Worm (Caenorhabditis elegans): Measurements from ENCODE around the gene C01B10.7.
A peak's percentile ranks its signal among the peaks of the same experiment; 100 is the strongest.

Gene C01B10.7

DNA sequence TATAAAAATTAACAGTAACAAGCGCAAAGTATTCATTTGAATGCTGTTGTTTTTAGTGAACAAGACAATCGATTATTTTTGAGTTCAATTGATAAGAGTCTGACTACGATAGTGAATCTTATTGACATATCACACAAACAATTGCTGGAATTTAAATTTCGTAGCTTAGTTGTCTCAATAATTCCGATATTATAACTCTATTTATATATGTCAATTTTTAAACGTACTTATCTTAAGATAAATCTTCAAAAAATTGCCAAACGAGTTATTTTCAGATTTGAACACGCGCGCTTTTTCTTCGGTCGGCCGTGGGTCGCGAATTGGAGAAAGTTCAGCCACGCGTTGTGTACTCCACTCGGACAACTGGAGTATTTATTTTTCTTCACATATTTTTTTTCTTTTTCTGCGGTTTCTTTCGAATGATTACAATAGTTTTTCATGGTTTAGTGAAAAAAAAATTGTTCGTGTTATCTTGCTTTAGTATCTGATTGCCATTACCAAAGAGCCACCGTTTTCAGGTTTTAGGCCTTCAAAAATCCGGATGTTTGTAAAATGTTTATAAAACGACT lies 6.6 kb upstream of the C01B10.7 start, which contains the start of the genes cest-5.1 and C01B10.9:
cest-5.1 (minus strand) TSS at position 51 of the 569 bp plus-strand sequence.
C01B10.9 (plus strand) TSS at position 519 of the 569 bp plus-strand sequence.
- TF ChIP-seq cog-1 (tag; optimal IDR thresholded peaks at IDR 0.05) (peak; percentile 9), ztf-23 (GFP tag; IDR thresholded peaks at IDR 0.05) (no peak), T22C8.4 (GFP tag; IDR thresholded peaks at IDR 0.05) (0 out of 2 replicates have a peak, but pooled peaks have one; percentile 27)

DNA sequence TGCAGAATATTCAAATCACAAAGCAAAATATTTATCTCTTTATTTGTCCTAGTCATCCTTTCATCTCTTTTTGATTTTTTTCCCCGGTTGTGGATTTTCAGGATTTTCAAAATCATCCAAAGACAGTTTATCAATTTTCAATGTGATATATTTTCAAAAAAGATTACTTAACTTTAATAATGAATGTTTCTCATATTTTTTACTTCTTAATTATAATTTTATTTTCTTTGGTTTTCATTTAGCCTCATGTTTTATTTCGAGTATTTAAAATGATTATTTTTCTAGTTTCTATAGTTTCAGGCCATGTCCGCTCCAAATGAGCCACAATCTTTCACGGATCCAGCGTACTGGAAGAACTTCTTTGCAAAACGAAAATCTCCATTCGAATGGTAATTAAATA lies 3.6 kb upstream of the C01B10.7 start, which contains the start of gene metl-13:
metl-13 (plus strand) TSS at position 301 of the 400 bp plus-strand sequence.
- TF ChIP-seq klf-2 (GFP tag; conservative IDR thresholded peaks at IDR 0.05): no peak
- TF ChIP-seq med-1 (GFP tag; optimal IDR thresholded peaks at IDR 0.05; ENCODE audit: insufficient read depth): no peak
- TF ChIP-seq ztf-29 (GFP tag; IDR thresholded peaks at IDR 0.05): no peak
- no peak for TF ChIP-seq cog-1 (tag; optimal IDR thresholded peaks at IDR 0.05)
- no peak for TF ChIP-seq T22C8.4 (GFP tag; IDR thresholded peaks at IDR 0.05)
- TF ChIP-seq ref-1 (GFP tag; conservative IDR thresholded peaks at IDR 0.05): no peak
- no peak for TF ChIP-seq ztf-23 (GFP tag; IDR thresholded peaks at IDR 0.05)
- TF ChIP-seq flt-1 (GFP tag; IDR thresholded peaks at IDR 0.05): no peak
- no peak for TF ChIP-seq tab-1 (GFP tag; IDR thresholded peaks at IDR 0.05)

DNA sequence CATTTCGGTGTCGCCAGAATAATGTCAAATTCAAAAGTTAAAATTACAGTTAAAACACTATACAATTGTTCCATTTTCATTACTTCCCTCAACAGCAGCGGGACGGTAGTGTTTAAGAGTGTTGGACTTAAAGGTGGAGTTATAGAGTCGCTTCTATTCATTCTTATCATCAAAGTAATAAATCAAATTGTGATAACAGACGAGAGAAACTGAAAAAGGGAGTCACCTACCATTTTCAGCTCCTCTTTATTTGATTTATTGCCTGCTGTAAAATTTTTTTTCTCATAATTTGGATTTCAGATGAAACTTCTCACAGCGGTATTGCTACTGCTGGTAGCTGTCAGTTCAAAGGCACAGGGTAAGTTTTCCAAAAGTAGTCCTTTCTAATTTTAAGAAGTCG lies 1.5 kb downstream of the C01B10.7 start, which contains the start of gene C01B10.6:
C01B10.6 (plus strand) TSS at position 301 of the 400 bp plus-strand sequence.
- no peak for TF ChIP-seq klf-2 (GFP tag; conservative IDR thresholded peaks at IDR 0.05)
- TF ChIP-seq T22C8.4 (GFP tag; IDR thresholded peaks at IDR 0.05): no peak
- TF ChIP-seq med-1 (GFP tag; optimal IDR thresholded peaks at IDR 0.05; ENCODE audit: insufficient read depth): no peak
- TF ChIP-seq flt-1 (GFP tag; IDR thresholded peaks at IDR 0.05): no peak
- TF ChIP-seq ref-1 (GFP tag; conservative IDR thresholded peaks at IDR 0.05): no peak
- TF ChIP-seq ztf-29 (GFP tag; IDR thresholded peaks at IDR 0.05): no peak
- TF ChIP-seq ztf-23 (GFP tag; IDR thresholded peaks at IDR 0.05): no peak
- no peak for TF ChIP-seq cog-1 (tag; optimal IDR thresholded peaks at IDR 0.05)
- no peak for TF ChIP-seq tab-1 (GFP tag; IDR thresholded peaks at IDR 0.05)

DNA sequence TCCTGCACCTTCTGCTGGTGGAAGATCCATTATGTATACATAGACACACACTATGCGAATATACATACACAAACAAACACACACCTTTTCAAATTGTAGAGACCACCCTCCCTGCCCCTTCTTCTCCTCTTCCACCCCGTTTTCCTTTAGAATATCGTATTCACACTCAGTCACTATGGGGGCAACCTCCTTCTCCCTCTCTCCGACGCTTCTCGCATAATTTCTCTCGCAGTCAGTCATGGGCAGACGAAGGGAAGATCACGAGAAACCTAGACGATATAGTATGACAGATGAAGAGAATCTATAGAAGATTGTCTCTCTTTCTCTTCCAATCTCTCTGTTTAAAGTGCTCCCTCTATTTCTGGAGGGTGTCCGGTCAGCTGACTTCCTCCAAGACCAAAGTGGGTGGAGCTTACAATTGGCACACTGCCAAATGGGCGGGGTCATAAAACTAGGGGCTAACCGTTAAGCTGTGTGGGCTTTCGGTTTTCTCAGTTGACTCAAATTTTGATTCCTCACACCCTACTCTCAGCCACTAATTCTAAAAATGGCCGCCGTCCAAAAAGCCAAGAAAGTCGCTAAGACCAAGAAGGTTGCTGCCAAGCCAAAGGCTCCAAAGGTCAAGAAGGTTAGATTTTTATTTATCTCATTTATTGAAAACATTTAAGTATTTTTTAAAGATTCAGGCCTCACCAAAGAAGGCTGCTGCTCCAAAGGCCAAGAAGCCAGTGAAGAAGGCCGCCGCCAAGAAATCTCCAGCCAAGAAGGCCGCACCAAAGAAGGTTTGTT lies 7.7 kb downstream of the C01B10.7 start, which contains the start of gene hil-7:
hil-7 (plus strand) TSS at position 446 of the 789 bp plus-strand sequence.
- peak; percentile 62 for TF ChIP-seq ztf-23 (GFP tag; IDR thresholded peaks at IDR 0.05)
- TF ChIP-seq tab-1 (GFP tag; IDR thresholded peaks at IDR 0.05): 0 out of 2 replicates have a peak, but pooled peaks have one; percentile 36
- TF ChIP-seq ztf-29 (GFP tag; IDR thresholded peaks at IDR 0.05): peak; percentile 30; the same call in 1 of the 2 replicates
- no peak for TF ChIP-seq med-1 (GFP tag; optimal IDR thresholded peaks at IDR 0.05; ENCODE audit: insufficient read depth)
- no peak for TF ChIP-seq T22C8.4 (GFP tag; IDR thresholded peaks at IDR 0.05)
- peak; percentile 74 for TF ChIP-seq cog-1 (tag; optimal IDR thresholded peaks at IDR 0.05)
- TF ChIP-seq klf-2 (GFP tag; conservative IDR thresholded peaks at IDR 0.05): no peak
- 0 out of 2 replicates have a peak, but pooled peaks have one; percentile 12 for TF ChIP-seq ref-1 (GFP tag; conservative IDR thresholded peaks at IDR 0.05)
- no peak; the same call in 1 of the 2 replicates for TF ChIP-seq flt-1 (GFP tag; IDR thresholded peaks at IDR 0.05)

DNA sequence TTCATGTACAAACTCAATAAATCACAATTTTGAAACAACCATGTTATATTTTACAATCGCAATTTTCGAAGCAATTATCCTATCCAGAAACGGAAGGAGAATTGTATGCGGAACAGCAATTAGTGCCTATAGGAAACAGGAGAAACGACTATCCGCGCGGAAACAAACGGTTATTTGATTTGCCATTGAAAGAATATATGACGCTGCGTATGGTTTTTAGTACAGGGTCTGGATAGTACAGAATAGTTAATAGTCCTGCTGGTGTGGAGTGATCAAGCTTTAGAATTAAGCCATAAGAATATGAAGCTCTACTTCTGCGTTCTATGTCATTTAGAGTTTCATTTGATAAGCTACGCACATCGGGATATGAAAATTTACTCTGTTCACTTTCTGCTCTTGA lies 8.5 kb downstream of the C01B10.7 start:
- TF ChIP-seq tab-1 (GFP tag; IDR thresholded peaks at IDR 0.05) (no peak), T22C8.4 (GFP tag; IDR thresholded peaks at IDR 0.05) (no peak), flt-1 (GFP tag; IDR thresholded peaks at IDR 0.05) (no peak), ztf-29 (GFP tag; IDR thresholded peaks at IDR 0.05) (no peak), klf-2 (GFP tag; conservative IDR thresholded peaks at IDR 0.05) (no peak), med-1 (GFP tag; optimal IDR thresholded peaks at IDR 0.05; ENCODE audit: insufficient read depth) (no peak), ztf-23 (GFP tag; IDR thresholded peaks at IDR 0.05) (no peak), cog-1 (tag; optimal IDR thresholded peaks at IDR 0.05) (no peak), ref-1 (GFP tag; conservative IDR thresholded peaks at IDR 0.05) (no peak)

DNA sequence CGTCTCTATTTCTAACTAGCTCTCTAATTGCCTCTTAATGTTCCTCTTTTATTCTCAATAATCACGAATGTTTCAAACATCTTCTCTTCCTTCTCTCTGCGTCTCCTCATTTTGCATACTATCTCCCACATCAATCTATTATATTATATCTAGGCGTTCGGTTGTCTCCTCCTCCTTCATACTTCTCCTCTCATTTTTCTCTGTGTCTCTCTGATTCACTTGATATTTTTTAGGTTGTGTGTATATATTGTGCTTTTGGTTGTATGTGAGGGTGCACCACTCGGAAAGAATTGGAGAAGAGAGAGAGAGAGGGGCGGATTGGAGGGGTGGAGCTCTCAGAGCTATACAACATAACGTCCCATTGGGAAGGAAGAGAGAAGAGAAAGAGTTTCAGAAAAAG lies 10.3 kb downstream of the C01B10.7 start:
- TF ChIP-seq ztf-23 (GFP tag; IDR thresholded peaks at IDR 0.05) (peak; percentile 62), flt-1 (GFP tag; IDR thresholded peaks at IDR 0.05) (0 out of 2 replicates have a peak, but pooled peaks have one; percentile 37), med-1 (GFP tag; optimal IDR thresholded peaks at IDR 0.05; ENCODE audit: insufficient read depth) (no peak), klf-2 (GFP tag; conservative IDR thresholded peaks at IDR 0.05) (no peak), cog-1 (tag; optimal IDR thresholded peaks at IDR 0.05) (peak; percentile 86), tab-1 (GFP tag; IDR thresholded peaks at IDR 0.05) (0 out of 2 replicates have a peak, but pooled peaks have one; percentile 19)

DNA sequence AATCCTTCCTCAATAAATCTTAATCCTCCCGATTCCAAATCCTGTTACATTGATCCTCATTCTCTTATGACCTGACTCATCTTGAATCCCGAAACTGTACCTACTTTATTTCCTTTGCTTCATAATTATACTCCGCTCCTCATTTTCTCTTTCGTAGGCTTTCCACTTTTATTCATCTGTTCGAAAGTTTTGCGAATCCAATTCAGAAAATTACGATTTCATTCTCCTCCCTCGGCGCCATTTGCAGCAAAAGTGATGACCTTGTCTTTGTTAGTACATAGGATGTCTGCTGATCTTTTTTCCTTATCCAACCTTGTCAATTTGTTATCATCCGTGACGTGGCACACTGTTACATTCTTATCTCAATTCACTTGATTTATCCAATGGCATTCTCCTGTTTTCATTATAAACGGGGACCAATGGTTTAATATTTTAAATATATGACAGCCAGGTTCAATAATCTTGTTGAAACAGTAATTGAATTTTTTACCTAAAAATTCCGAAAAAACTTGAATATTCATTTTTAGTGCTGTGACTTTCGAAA lies 14.2 kb downstream of the C01B10.7 start:
- no peak for TF ChIP-seq flt-1 (GFP tag; IDR thresholded peaks at IDR 0.05)

DNA sequence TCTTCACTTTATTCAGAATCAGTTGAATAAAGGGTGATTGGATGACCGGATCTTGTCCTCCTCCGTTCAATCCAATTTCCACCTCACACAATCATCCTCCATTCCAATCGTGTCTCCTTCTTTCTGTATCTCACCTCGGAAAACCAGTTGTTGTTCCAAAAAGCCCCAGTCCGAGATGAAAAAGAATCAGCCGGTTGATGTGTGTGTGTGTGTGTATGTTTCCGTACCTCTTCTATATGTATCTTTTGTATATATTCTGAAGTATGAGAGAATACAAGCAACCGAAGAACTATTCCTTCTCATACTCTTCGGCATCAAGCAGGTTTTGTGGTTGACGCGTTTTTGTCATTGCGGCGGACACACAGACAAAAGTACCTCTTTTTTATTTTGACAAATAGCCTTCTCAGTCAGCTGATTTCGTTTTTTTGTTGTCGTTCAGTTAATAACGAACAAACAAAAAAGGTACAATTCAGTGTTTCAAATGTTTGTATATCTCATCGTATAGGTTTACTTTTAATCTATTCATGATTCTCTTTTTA lies 15.4 kb downstream of the C01B10.7 start:
- TF ChIP-seq klf-2 (GFP tag; conservative IDR thresholded peaks at IDR 0.05) (no peak), ztf-23 (GFP tag; IDR thresholded peaks at IDR 0.05) (no peak), cog-1 (tag; optimal IDR thresholded peaks at IDR 0.05) (no peak), med-1 (GFP tag; optimal IDR thresholded peaks at IDR 0.05; ENCODE audit: insufficient read depth) (no peak), ztf-29 (GFP tag; IDR thresholded peaks at IDR 0.05) (no peak)

DNA sequence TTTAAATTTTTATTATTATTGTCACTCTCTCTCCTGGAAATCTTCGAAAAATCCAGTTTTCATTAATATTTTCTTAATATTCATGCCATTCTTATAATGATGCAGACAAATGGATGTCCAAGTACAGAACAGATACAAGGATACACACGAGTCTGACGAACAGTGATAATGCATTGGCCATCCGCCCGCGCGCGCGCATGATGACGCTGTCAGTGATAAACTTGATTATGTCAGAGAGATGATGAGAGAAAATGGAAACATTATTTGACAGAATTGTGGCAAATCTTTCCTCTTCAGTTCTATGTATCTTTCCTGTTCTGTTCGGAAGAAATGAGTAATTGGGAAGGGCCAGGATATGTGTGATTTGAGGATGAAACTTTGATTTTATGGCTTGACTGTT lies 17.4 kb downstream of the C01B10.7 start:
- TF ChIP-seq klf-2 (GFP tag; conservative IDR thresholded peaks at IDR 0.05): no peak
- TF ChIP-seq ref-1 (GFP tag; conservative IDR thresholded peaks at IDR 0.05): no peak
- TF ChIP-seq ztf-29 (GFP tag; IDR thresholded peaks at IDR 0.05): no peak
- no peak for TF ChIP-seq ztf-23 (GFP tag; IDR thresholded peaks at IDR 0.05)
- TF ChIP-seq cog-1 (tag; optimal IDR thresholded peaks at IDR 0.05): no peak
- TF ChIP-seq med-1 (GFP tag; optimal IDR thresholded peaks at IDR 0.05; ENCODE audit: insufficient read depth): no peak
- no peak for TF ChIP-seq T22C8.4 (GFP tag; IDR thresholded peaks at IDR 0.05)
- no peak for TF ChIP-seq flt-1 (GFP tag; IDR thresholded peaks at IDR 0.05)
- no peak for TF ChIP-seq tab-1 (GFP tag; IDR thresholded peaks at IDR 0.05)
